Fruit fly (Drosophila melanogaster) whole organism, wandering third instar larva: ENCODE results near the gene PolrMT.
A peak's percentile ranks its signal among the peaks of the same experiment; 100 is the strongest.

ENCODE experiments used
- Hr78 ChIP-seq: fragments of >200 bp; optimal IDR thresholded peaks from 2 replicates; lab custom pipeline; 2017; ENCODE audit warnings: missing biosample characterization, missing genetic modification characterization
- fru ChIP-seq: fragments of 200-800 bp; sonication (Bioruptor generic); optimal IDR thresholded peaks from 3 replicates; lab custom pipeline; 2016; ENCODE audit warnings: missing biosample characterization, mild to moderate bottlenecking, missing genetic modification characterization
- psq ChIP-seq: fragments of 200-800 bp; sonication (Bioruptor generic); optimal IDR thresholded peaks from 3 replicates; lab custom pipeline; 2017; ENCODE audit warnings: missing biosample characterization, mild to moderate bottlenecking, missing genetic modification characterization, moderate library complexity
- sage ChIP-seq: fragments of 200-800 bp; sonication (Bioruptor generic); optimal IDR thresholded peaks from 2 replicates; lab custom pipeline; 2016; ENCODE audit warnings: missing biosample characterization, mild to moderate bottlenecking, missing genetic modification characterization

dm6 chr2L:1144371-1145360 lies 36.5 kb upstream of the PolrMT start:
- TF ChIP-seq Hr78 (GFP tag; lab: Kevin White, UChicago) (no peak), sage (GFP tag; lab: Kevin White, UChicago) (no peak), psq (peak; percentile 82), fru (GFP tag; lab: Kevin White, UChicago) (peak; percentile 91)
